Worm (Caenorhabditis elegans) whole organism, young adult: ENCODE measurements around the gene srh-206.

ENCODE experiments used
- Y67H2A.10 ChIP-seq: fragments of 200-800 bp; sonication (Bioruptor generic); conservative IDR thresholded peaks from 2 replicates; pipeline ENCODE4 v1.3.6; 2022; ENCODE audit warnings: missing genetic modification reagents, missing genetic modification characterization, missing compliant biosample characterization
- ama-1 ChIP-seq, 3 experiments: fragments of 150-350 bp in 1 of 3; sonication (generic microtip) in 2 of 3; optimal IDR thresholded peaks; 2 replicates each; lab custom pipeline; 2014 to 2018; ENCODE audit warnings: missing biosample characterization in 2 of 3, missing genetic modification characterization in 2 of 3, missing genetic modification reagents in 2 of 3
- attf-3 ChIP-seq: fragments of 200-800 bp; sonication (Bioruptor generic); conservative IDR thresholded peaks from 2 replicates; pipeline ENCODE4 v1.3.6; 2022; ENCODE audit warnings: missing genetic modification reagents, missing genetic modification characterization, missing compliant biosample characterization
- bed-1 ChIP-seq: fragments of 200-800 bp; sonication (Bioruptor generic); IDR thresholded peaks from 2 replicates; pipeline ENCODE4 v1.3.6; 2022; ENCODE audit warnings: missing genetic modification reagents, missing genetic modification characterization, missing compliant biosample characterization
- bed-2 ChIP-seq: fragments of 200-800 bp; sonication (Bioruptor generic); IDR thresholded peaks from 2 replicates; pipeline ENCODE4 v1.3.6; 2022; ENCODE audit warnings: missing genetic modification reagents, missing genetic modification characterization, missing compliant biosample characterization
- cebp-1 ChIP-seq, 2 experiments: fragments of 200-800 bp in 1 of 2; sonication (Bioruptor generic) in 1 of 2; sonication (generic microtip) in 1 of 2; IDR thresholded peaks in 1 of 2; optimal IDR thresholded peaks in 1 of 2; 2 replicates each; pipeline versions ENCODE4 v1.3.6 to Lab custom; 2017 to 2022; ENCODE audit warnings: missing compliant biosample characterization in 2 of 2, missing genetic modification characterization in 2 of 2, mild to moderate bottlenecking in 1 of 2, missing genetic modification reagents in 1 of 2, moderate library complexity in 1 of 2
- hmg-20 ChIP-seq: fragments of 200-800 bp; sonication (Bioruptor generic); IDR thresholded peaks from 2 replicates; pipeline ENCODE4 v1.3.6; 2022; ENCODE audit warnings: missing genetic modification reagents, missing genetic modification characterization, missing compliant biosample characterization
- lin-26 ChIP-seq: fragments of 200-800 bp; sonication (Bioruptor generic); IDR thresholded peaks from 2 replicates; pipeline ENCODE4 v1.3.6; 2022; ENCODE audit warnings: missing genetic modification reagents, missing genetic modification characterization, missing compliant biosample characterization
- lin-35 ChIP-seq, 3 experiments: fragments of 150-350 bp in 2 of 3; sonication (generic microtip) in 1 of 3; optimal IDR thresholded peaks; 2 replicates each; lab custom pipeline; 2014 to 2018; ENCODE audit warnings: missing biosample characterization in 3 of 3, missing genetic modification characterization in 3 of 3, missing genetic modification reagents in 3 of 3
- madf-10 ChIP-seq: sonication (generic microtip); optimal IDR thresholded peaks from 2 replicates; lab custom pipeline; 2016; ENCODE audit warnings: mild to moderate bottlenecking, missing genetic modification characterization, missing compliant biosample characterization
- mxl-1 ChIP-seq: sonication (generic microtip); optimal IDR thresholded peaks from 2 replicates; lab custom pipeline; 2016; ENCODE audit warnings: missing genetic modification characterization, missing compliant biosample characterization
- nhr-27 ChIP-seq: fragments of 200-800 bp; sonication (Bioruptor generic); optimal IDR thresholded peaks from 2 replicates; lab custom pipeline; 2018; ENCODE audit warnings: mild to moderate bottlenecking, missing genetic modification characterization, moderate library complexity, missing compliant biosample characterization
- pha-4 ChIP-seq: fragments of 150-350 bp; sonication (generic microtip); optimal IDR thresholded peaks from 2 replicates; lab custom pipeline; 2014; ENCODE audit warnings: missing biosample characterization, missing genetic modification reagents, missing genetic modification characterization
- ztf-26 ChIP-seq: sonication (generic microtip); optimal IDR thresholded peaks from 2 replicates; lab custom pipeline; 2017; ENCODE audit warnings: missing genetic modification characterization, missing compliant biosample characterization

DNA sequence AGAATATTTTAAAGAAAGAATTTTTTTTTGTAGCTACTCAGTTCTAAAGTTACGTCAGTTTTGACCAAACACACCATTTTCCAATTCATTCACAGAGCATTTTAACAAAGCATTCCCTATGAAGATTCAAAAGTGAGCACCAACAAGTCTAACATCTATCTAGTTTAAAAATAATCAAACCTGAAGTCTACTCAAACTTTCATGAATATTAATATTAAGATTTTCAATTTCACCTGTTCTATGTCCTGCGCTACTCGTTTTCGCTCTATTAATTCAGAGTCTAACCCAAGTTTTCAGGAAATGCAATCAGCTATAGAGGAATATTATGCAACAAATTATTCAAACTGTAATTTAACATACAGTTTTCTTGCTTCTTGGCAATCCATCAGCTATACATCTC, 17.5 kb upstream of the srh-206 start, which contains the start of gene srh-119:
- TF ChIP-seq attf-3 (no peak), hmg-20 (GFP tag; lab: Robert Waterston, UW) (no peak), madf-10 (tag; lab: Kevin White, UChicago) (no peak), mxl-1 (tag; lab: Kevin White, UChicago) (no peak), ama-1 (optimal IDR thresholded peaks at IDR 0.05; lab: Kevin White, UChicago) (no peak), ama-1 (GFP tag; optimal IDR thresholded peaks at IDR 0.05; lab: Kevin White, UChicago) (no peak), cebp-1 (GFP tag; IDR thresholded peaks at IDR 0.05; lab: Robert Waterston, UW) (no peak), cebp-1 (tag; optimal IDR thresholded peaks at IDR 0.05; lab: Kevin White, UChicago) (no peak), bed-2 (GFP tag; lab: Robert Waterston, UW) (no peak), lin-35 (GFP tag; optimal IDR thresholded peaks at IDR 0.05; lab: Kevin White, UChicago) (no peak), ztf-26 (tag; lab: Kevin White, UChicago) (no peak), Y67H2A.10 (no peak), bed-1 (GFP tag; lab: Robert Waterston, UW) (no peak), nhr-27 (tag; lab: Kevin White, UChicago) (no peak), pha-4 (no peak), lin-26 (GFP tag; lab: Robert Waterston, UW) (no peak)
